Fruit fly (Drosophila melanogaster) whole organism, embryonic: ENCODE data around the gene CG11437.

ENCODE experiments used
- Aef1 ChIP-seq: fragments of 200-800 bp; sonication (Bioruptor generic); IDR thresholded peaks from 3 replicates; pipeline ENCODE4 v1.3.6; 2022; ENCODE audit warnings: missing biosample characterization, missing genetic modification characterization
- CG12769 ChIP-seq: fragments of 200-800 bp; sonication (Bioruptor generic); optimal IDR thresholded peaks from 2 replicates; lab custom pipeline; 2019; ENCODE audit warnings: missing biosample characterization, mild to moderate bottlenecking, missing genetic modification characterization, moderate library complexity
- CG14965 ChIP-seq: fragments of 200-800 bp; sonication (Bioruptor generic); optimal IDR thresholded peaks from 2 replicates; lab custom pipeline; 2016; ENCODE audit warnings: missing biosample characterization, missing genetic modification characterization, borderline replicate concordance
- CG5953 ChIP-seq: fragments of 200-800 bp; sonication (Bioruptor generic); IDR thresholded peaks from 2 replicates; pipeline ENCODE4 v1.3.6; 2022; ENCODE audit warnings: missing biosample characterization, missing genetic modification characterization
- CG6254 ChIP-seq: fragments of 200-800 bp; sonication (Bioruptor generic); optimal IDR thresholded peaks from 3 replicates; lab custom pipeline; 2017; ENCODE audit warnings: mild to moderate bottlenecking, missing biosample characterization, missing genetic modification reagents, missing genetic modification characterization
- CG7372 ChIP-seq: fragments of 200-800 bp; sonication (Bioruptor generic); IDR thresholded peaks from 2 replicates; pipeline ENCODE4 v1.3.6; 2022; ENCODE audit warnings: missing biosample characterization, missing genetic modification characterization
- CG7745 ChIP-seq: fragments of 200-800 bp; sonication (Bioruptor generic); optimal IDR thresholded peaks from 2 replicates; lab custom pipeline; 2018; ENCODE audit warnings: missing biosample characterization, mild to moderate bottlenecking, missing genetic modification characterization, moderate library complexity
- CG7786 ChIP-seq: fragments of 200-800 bp; sonication (Bioruptor generic); optimal IDR thresholded peaks from 2 replicates; lab custom pipeline; 2016; ENCODE audit warnings: missing biosample characterization, missing genetic modification characterization
- CG8765 ChIP-seq: fragments of 200-800 bp; sonication (Bioruptor generic); IDR thresholded peaks from 2 replicates; pipeline ENCODE4 v1.3.6; 2022; ENCODE audit warnings: missing biosample characterization, missing genetic modification characterization
- CG8944 ChIP-seq: fragments of 200-800 bp; sonication (Bioruptor generic); optimal IDR thresholded peaks from 3 replicates; lab custom pipeline; 2016; ENCODE audit warnings: missing biosample characterization, missing genetic modification characterization
- D ChIP-seq, 2 experiments: fragments of 200-800 bp in 1 of 2; fragments of >200 bp in 1 of 2; sonication (Bioruptor generic) in 1 of 2; optimal IDR thresholded peaks; 2 replicates in 1 of 2; 3 replicates in 1 of 2; lab custom pipeline; 2017; ENCODE audit warnings: mild to moderate bottlenecking in 1 of 2, missing biosample characterization in 1 of 2, missing genetic modification characterization in 1 of 2, missing genetic modification reagents in 1 of 2
- Dad ChIP-seq: fragments of 200-800 bp; sonication (Bioruptor generic); optimal IDR thresholded peaks from 3 replicates; lab custom pipeline; 2016; ENCODE audit warnings: missing biosample characterization, missing genetic modification characterization
- Dbx ChIP-seq: fragments of 200-800 bp; sonication (Bioruptor generic); IDR thresholded peaks from 3 replicates; pipeline ENCODE4 v1.3.6; 2022; ENCODE audit warnings: missing biosample characterization, missing genetic modification characterization
- HmgZ ChIP-seq: fragments of 200-800 bp; sonication (Bioruptor generic); optimal IDR thresholded peaks from 2 replicates; lab custom pipeline; 2018; ENCODE audit warnings: missing biosample characterization, mild to moderate bottlenecking, missing genetic modification characterization
- Mrtf ChIP-seq: fragments of 200-800 bp; sonication (Bioruptor generic); IDR thresholded peaks from 3 replicates; pipeline ENCODE4 v1.3.6; 2022; ENCODE audit warnings: missing biosample characterization, missing genetic modification characterization
- Oli ChIP-seq: fragments of 200-800 bp; sonication (Bioruptor generic); optimal IDR thresholded peaks from 2 replicates; lab custom pipeline; 2018; ENCODE audit warnings: missing biosample characterization, mild to moderate bottlenecking, missing genetic modification characterization, moderate library complexity
- Poxn ChIP-seq: fragments of 200-800 bp; sonication (Bioruptor generic); IDR thresholded peaks from 2 replicates; pipeline ENCODE4 v1.3.6; 2022; ENCODE audit warnings: missing biosample characterization, missing genetic modification characterization
- chm ChIP-seq: fragments of 200-800 bp; sonication (Bioruptor generic); IDR thresholded peaks from 2 replicates; pipeline ENCODE4 v1.3.6; 2022; ENCODE audit warnings: missing biosample characterization, missing genetic modification characterization
- disco-r ChIP-seq: fragments of 200-800 bp; sonication (Bioruptor generic); optimal IDR thresholded peaks from 2 replicates; lab custom pipeline; 2016; ENCODE audit warnings: missing biosample characterization, missing genetic modification characterization
- insv ChIP-seq, 2 experiments: fragments of 200-800 bp; sonication (Bioruptor generic); optimal IDR thresholded peaks; 3 replicates each; lab custom pipeline; 2016 to 2018; ENCODE audit warnings: missing biosample characterization in 2 of 2, missing genetic modification characterization in 2 of 2
- lilli ChIP-seq: fragments of 200-800 bp; sonication (Bioruptor generic); optimal IDR thresholded peaks from 3 replicates; lab custom pipeline; 2016; ENCODE audit warnings: missing biosample characterization, missing genetic modification characterization
- nerfin-2 ChIP-seq: fragments of 200-800 bp; sonication (Bioruptor generic); IDR thresholded peaks from 2 replicates; pipeline ENCODE4 v1.3.6; 2022; ENCODE audit warnings: missing biosample characterization, missing genetic modification characterization; ENCODE audit not compliant: partially characterized antibody
- org-1 ChIP-seq: fragments of 200-800 bp; sonication (Bioruptor generic); optimal IDR thresholded peaks from 2 replicates; lab custom pipeline; 2017; ENCODE audit warnings: missing biosample characterization, missing genetic modification characterization
- ssp ChIP-seq: fragments of 200-800 bp; sonication (Bioruptor generic); IDR thresholded peaks from 2 replicates; pipeline ENCODE4 v1.3.6; 2022; ENCODE audit warnings: missing biosample characterization, missing genetic modification characterization

The CG11437 gene

DNA sequence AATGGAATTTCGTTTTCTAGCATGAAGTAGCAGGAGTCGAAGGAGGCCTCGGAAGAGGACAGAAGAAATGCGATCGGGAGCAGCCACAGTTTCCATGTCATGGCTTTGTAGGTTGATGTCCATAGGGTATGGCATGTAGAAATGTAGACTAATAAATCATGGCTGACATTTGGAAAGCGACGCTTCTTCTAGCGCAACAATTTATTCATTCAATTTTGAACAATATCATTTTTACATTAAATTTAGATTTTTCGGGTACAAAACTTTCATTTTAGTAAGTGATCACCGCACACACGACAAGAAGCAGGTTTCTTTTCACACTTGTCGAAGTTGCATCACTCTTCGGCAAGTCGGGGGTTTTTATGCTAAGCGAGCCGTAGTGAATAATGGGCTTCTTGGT is 35.7 kb downstream of the CG11437 start, which contains the start of gene CG43330:
TSS of gene CG43330 (minus strand) at position 101 of the 400 bp plus-strand sequence.
- TF ChIP-seq Dbx (GFP tag; lab: Robert Waterston, UW) (no peak), CG5953 (GFP tag; lab: Robert Waterston, UW) (no peak), HmgZ (tag; lab: Kevin White, UChicago) (no peak), Aef1 (no peak), CG7372 (no peak), Dad (GFP tag; lab: Kevin White, UChicago) (no peak), CG7745 (tag; lab: Kevin White, UChicago) (no peak), disco-r (no peak), CG14965 (GFP tag; lab: Kevin White, UChicago) (no peak), CG12769 (tag; lab: Kevin White, UChicago) (no peak), Poxn (GFP tag; lab: Robert Waterston, UW) (no peak), org-1 (no peak), Oli (tag; lab: Kevin White, UChicago) (no peak)

DNA sequence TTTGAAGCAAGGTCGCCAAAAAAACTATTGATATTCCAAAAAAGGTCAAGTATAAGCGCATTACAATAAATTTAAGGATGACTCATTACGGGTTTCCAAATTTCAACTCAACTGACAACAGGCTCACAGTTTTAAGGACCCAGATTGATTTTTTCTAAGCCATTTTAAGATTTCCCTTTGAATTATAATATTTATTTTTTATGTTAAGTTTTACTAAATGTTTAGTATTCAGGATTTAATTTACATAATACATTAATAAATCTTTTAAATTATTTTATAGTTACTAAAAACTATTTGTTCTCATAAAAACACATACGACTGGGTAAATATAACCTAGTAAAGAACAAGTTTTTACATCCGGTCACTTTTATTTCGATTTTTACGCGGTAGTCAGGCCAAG is 36.5 kb downstream of the CG11437 start, which contains the start of gene CG43329:
TSS of gene CG43329 (minus strand) at position 101 of the 400 bp plus-strand sequence.
- TF ChIP-seq CG8765 (no peak), insv (GFP tag; optimal IDR thresholded peaks at IDR 0.05; lab: Kevin White, UChicago) (no peak), chm (GFP tag; lab: Robert Waterston, UW) (no peak), CG7786 (GFP tag; lab: Kevin White, UChicago) (no peak), CG6254 (GFP tag; lab: Kevin White, UChicago) (no peak), D (optimal IDR thresholded peaks at IDR 0.05; lab: Kevin White, UChicago) (no peak), D (GFP tag; optimal IDR thresholded peaks at IDR 0.05; lab: Kevin White, UChicago) (no peak), lilli (no peak), CG8944 (GFP tag; lab: Kevin White, UChicago) (no peak), nerfin-2 (GFP tag; lab: Robert Waterston, UW) (no peak), ssp (GFP tag; lab: Robert Waterston, UW) (no peak), Mrtf (GFP tag; lab: Robert Waterston, UW) (no peak)
